Fruit fly (Drosophila melanogaster) Kc167 (cell line): ENCODE results near the gene Fim.

ENCODE experiments used
- Myc ChIP-seq: fragments of >200 bp; optimal IDR thresholded peaks from 2 replicates; lab custom pipeline; 2017; ENCODE audit warnings: missing external identifiers
- Sin3A ChIP-seq: fragments of >200 bp; optimal IDR thresholded peaks from 2 replicates; lab custom pipeline; 2018; ENCODE audit warnings: missing external identifiers
- h ChIP-seq: fragments of >200 bp; optimal IDR thresholded peaks from 3 replicates; lab custom pipeline; 2018; ENCODE audit warnings: missing external identifiers
- insv ChIP-seq: fragments of >200 bp; optimal IDR thresholded peaks from 3 replicates; lab custom pipeline; 2018; ENCODE audit warnings: missing external identifiers
- psq ChIP-seq: fragments of >200 bp; optimal IDR thresholded peaks from 2 replicates; lab custom pipeline; 2017; ENCODE audit warnings: missing external identifiers
- ttk ChIP-seq: sonication (Bioruptor generic); optimal IDR thresholded peaks from 2 replicates; lab custom pipeline; 2017; ENCODE audit warnings: missing external identifiers

The Fim gene

dm6 chrX:17301705-17302104 lies at the start of gene Fim:
Gene Fim, minus strand, starts transcription at chrX:17301929.
- TF ChIP-seq h (lab: Kevin White, UChicago) (no peak), psq (lab: Kevin White, UChicago) (no peak), ttk (lab: Kevin White, UChicago) (no peak), Myc (lab: Kevin White, UChicago) (no peak), insv (lab: Kevin White, UChicago) (no peak), Sin3A (lab: Kevin White, UChicago) (no peak)

- TF ChIP-seq ttk (lab: Kevin White, UChicago) = no peak
- no peak for TF ChIP-seq Myc (lab: Kevin White, UChicago)
- TF ChIP-seq psq (lab: Kevin White, UChicago) = no peak
- TF ChIP-seq insv (lab: Kevin White, UChicago) = no peak
- TF ChIP-seq h (lab: Kevin White, UChicago) = no peak
- TF ChIP-seq Sin3A (lab: Kevin White, UChicago) = no peak
These were observed 44.2 kb upstream of the Fim start for dm6 chrX:17345806-17346424.

- no peak for TF ChIP-seq h (lab: Kevin White, UChicago)
These were observed 38.0 kb upstream of the Fim start for dm6 chrX:17339693-17340092.

- no peak for TF ChIP-seq Sin3A (lab: Kevin White, UChicago)
These were observed 34.6 kb upstream of the Fim start for dm6 chrX:17336335-17336734.

- no peak for TF ChIP-seq Myc (lab: Kevin White, UChicago)
- TF ChIP-seq h (lab: Kevin White, UChicago) = no peak
- no peak for TF ChIP-seq ttk (lab: Kevin White, UChicago)
- no peak for TF ChIP-seq psq (lab: Kevin White, UChicago)
- no peak for TF ChIP-seq Sin3A (lab: Kevin White, UChicago)
- no peak for TF ChIP-seq insv (lab: Kevin White, UChicago)
These were observed 32.4 kb upstream of the Fim start for dm6 chrX:17334101-17334500.

dm6 chrX:17332390-17332789 lies 30.7 kb upstream of the Fim start:
- TF ChIP-seq ttk (lab: Kevin White, UChicago) (no peak), insv (lab: Kevin White, UChicago) (no peak), h (lab: Kevin White, UChicago) (no peak), psq (lab: Kevin White, UChicago) (no peak), Sin3A (lab: Kevin White, UChicago) (no peak), Myc (lab: Kevin White, UChicago) (no peak)

dm6 chrX:17330678-17331261 lies 29.0 kb upstream of the Fim start:
- no peak for TF ChIP-seq Myc (lab: Kevin White, UChicago)
- no peak for TF ChIP-seq psq (lab: Kevin White, UChicago)
- no peak for TF ChIP-seq insv (lab: Kevin White, UChicago)
- no peak for TF ChIP-seq ttk (lab: Kevin White, UChicago)
- TF ChIP-seq h (lab: Kevin White, UChicago) = no peak
- TF ChIP-seq Sin3A (lab: Kevin White, UChicago) = no peak

dm6 chrX:17329933-17330674 lies 28.4 kb upstream of the Fim start:
- TF ChIP-seq ttk (lab: Kevin White, UChicago) (no peak), h (lab: Kevin White, UChicago) (no peak), Myc (lab: Kevin White, UChicago) (no peak), psq (lab: Kevin White, UChicago) (no peak)

dm6 chrX:17322852-17323251 lies 21.1 kb upstream of the Fim start:
- TF ChIP-seq ttk (lab: Kevin White, UChicago) = no peak
- TF ChIP-seq insv (lab: Kevin White, UChicago) = no peak
- no peak for TF ChIP-seq Sin3A (lab: Kevin White, UChicago)
- TF ChIP-seq psq (lab: Kevin White, UChicago) = no peak
- TF ChIP-seq Myc (lab: Kevin White, UChicago) = no peak
- no peak for TF ChIP-seq h (lab: Kevin White, UChicago)

dm6 chrX:17316723-17317262 lies 15.1 kb upstream of the Fim start:
- TF ChIP-seq Myc (lab: Kevin White, UChicago) = no peak
- TF ChIP-seq Sin3A (lab: Kevin White, UChicago) = no peak
- no peak for TF ChIP-seq insv (lab: Kevin White, UChicago)
- no peak for TF ChIP-seq h (lab: Kevin White, UChicago)
- TF ChIP-seq ttk (lab: Kevin White, UChicago) = no peak
- TF ChIP-seq psq (lab: Kevin White, UChicago) = no peak

dm6 chrX:17315566-17315965 lies 13.8 kb upstream of the Fim start:
- TF ChIP-seq Myc (lab: Kevin White, UChicago) = no peak
- no peak for TF ChIP-seq ttk (lab: Kevin White, UChicago)
- no peak for TF ChIP-seq psq (lab: Kevin White, UChicago)
- TF ChIP-seq insv (lab: Kevin White, UChicago) = no peak
